Worm (Caenorhabditis elegans): ENCODE results near the gene T01D3.1.

- no peak for TF ChIP-seq dao-5 (tag; optimal IDR thresholded peaks at IDR 0.05)
- no peak for TF ChIP-seq him-1 (tag; optimal IDR thresholded peaks at IDR 0.05)
Observed at ce11 chrV:13657291-13657690, 32.4 kb upstream of the T01D3.1 start.

All from whole organism, L4/young adult.